Worm (Caenorhabditis elegans) whole organism, L4 larva: ENCODE measurements around the gene F36H5.18.
A peak's percentile ranks its signal among the peaks of the same experiment; 100 is the strongest.
"Not testable (repeated sequence)": the region's sequence is repeated elsewhere in the genome, so short reads cannot be mapped to it uniquely, and the experiment has no call there.

Source experiments
- D1046.2 ChIP-seq: fragments of 200-800 bp; sonication (Bioruptor generic); IDR thresholded peaks from 2 replicates; pipeline ENCODE4 v1.3.6; 2022; ENCODE audit warnings: missing genetic modification characterization, missing compliant biosample characterization
- F26F4.8 ChIP-seq: fragments of 200-800 bp; sonication (Bioruptor generic); conservative IDR thresholded peaks from 2 replicates; pipeline ENCODE4 v1.3.6; 2022; ENCODE audit warnings: missing genetic modification characterization, missing compliant biosample characterization
- T26A8.4 ChIP-seq: fragments of 200-800 bp; sonication (Bioruptor generic); IDR thresholded peaks from 2 replicates; pipeline ENCODE4 v1.3.6; 2022; ENCODE audit warnings: missing genetic modification characterization, missing compliant biosample characterization
- Y48G9A.11 ChIP-seq: fragments of 200-800 bp; sonication (Bioruptor generic); IDR thresholded peaks from 2 replicates; pipeline ENCODE4 v1.3.6; 2022; ENCODE audit warnings: missing genetic modification reagents, missing genetic modification characterization, missing compliant biosample characterization
- Y5F2A.4 ChIP-seq: fragments of 200-800 bp; sonication (Bioruptor generic); optimal IDR thresholded peaks from 2 replicates; lab custom pipeline; 2018; ENCODE audit warnings: mild to moderate bottlenecking, missing genetic modification characterization, missing compliant biosample characterization
- Y75B8A.6 ChIP-seq: fragments of 200-800 bp; sonication (Bioruptor generic); IDR thresholded peaks from 2 replicates; pipeline ENCODE4 v1.3.6; 2022; ENCODE audit warnings: missing genetic modification reagents, missing genetic modification characterization, missing compliant biosample characterization
- aha-1 ChIP-seq: fragments of 150-350 bp; peaks from one replicate; lab custom pipeline; 2014; ENCODE audit warnings: missing biosample characterization, missing genetic modification characterization
- aly-2 ChIP-seq: sonication (generic microtip); optimal IDR thresholded peaks from 2 replicates; lab custom pipeline; 2018; ENCODE audit warnings: missing biosample characterization, missing genetic modification characterization
- ama-1 ChIP-seq: fragments of 150-350 bp; optimal IDR thresholded peaks from 2 replicates; lab custom pipeline; 2014; ENCODE audit warnings: inconsistent platforms, mixed read lengths
- arid-1 ChIP-seq: fragments of 200-800 bp; sonication (Bioruptor generic); conservative IDR thresholded peaks from 2 replicates; pipeline ENCODE4 v1.3.6; 2022; ENCODE audit warnings: missing genetic modification reagents, missing genetic modification characterization, missing compliant biosample characterization
- daf-16 ChIP-seq, 3 experiments: sonication (generic microtip); optimal IDR thresholded peaks; 2 replicates each; lab custom pipeline; 2016 to 2017; ENCODE audit warnings: missing genetic modification characterization in 3 of 3, missing genetic modification reagents in 3 of 3, mild to moderate bottlenecking in 2 of 3, missing compliant biosample characterization in 2 of 3, missing biosample characterization in 1 of 3, moderate library complexity in 1 of 3
- daf-19 ChIP-seq: fragments of 200-800 bp; sonication (Bioruptor generic); conservative IDR thresholded peaks from 2 replicates; pipeline ENCODE4 v1.3.6; 2022; ENCODE audit warnings: missing genetic modification characterization, missing compliant biosample characterization
- dmd-6 ChIP-seq: fragments of 200-800 bp; sonication (Bioruptor generic); IDR thresholded peaks from 2 replicates; pipeline ENCODE4 v1.3.6; 2022; ENCODE audit warnings: missing genetic modification reagents, missing genetic modification characterization, missing compliant biosample characterization
- egl-43 ChIP-seq: fragments of 200-800 bp; sonication (Bioruptor generic); IDR thresholded peaks from 2 replicates; pipeline ENCODE4 v1.3.6; 2022; ENCODE audit warnings: missing genetic modification reagents, missing genetic modification characterization, missing compliant biosample characterization
- fkh-10 ChIP-seq: fragments of 150-350 bp; optimal IDR thresholded peaks from 2 replicates; lab custom pipeline; 2014; ENCODE audit warnings: missing biosample characterization, missing genetic modification reagents, missing genetic modification characterization
- fos-1 ChIP-seq: fragments of 150-350 bp; optimal IDR thresholded peaks from 2 replicates; lab custom pipeline; 2014; ENCODE audit warnings: missing biosample characterization, missing genetic modification characterization
- hlh-11 ChIP-seq: fragments of 200-800 bp; sonication (Bioruptor generic); optimal IDR thresholded peaks from 2 replicates; lab custom pipeline; 2018; ENCODE audit warnings: mild to moderate bottlenecking, missing genetic modification characterization, missing compliant biosample characterization
- lin-1 ChIP-seq: fragments of 200-800 bp; sonication (Bioruptor generic); IDR thresholded peaks from 2 replicates; pipeline ENCODE4 v1.3.6; 2022; ENCODE audit warnings: missing genetic modification reagents, missing genetic modification characterization, missing compliant biosample characterization
- lin-13 ChIP-seq: fragments of 150-350 bp; optimal IDR thresholded peaks from 2 replicates; lab custom pipeline; 2014; ENCODE audit warnings: missing biosample characterization, missing genetic modification reagents, missing genetic modification characterization
- lir-3 ChIP-seq: sonication (generic microtip); optimal IDR thresholded peaks from 2 replicates; lab custom pipeline; 2016; ENCODE audit warnings: mild to moderate bottlenecking, missing genetic modification characterization, missing compliant biosample characterization
- mdl-1 ChIP-seq, 2 experiments: fragments of 150-350 bp in 1 of 2; sonication (generic microtip) in 1 of 2; optimal IDR thresholded peaks; 2 replicates each; lab custom pipeline; 2014 to 2017; ENCODE audit warnings: missing biosample characterization in 2 of 2, missing genetic modification characterization in 2 of 2
- mes-2 ChIP-seq: sonication (generic microtip); optimal IDR thresholded peaks from 2 replicates; lab custom pipeline; 2016; ENCODE audit warnings: missing genotype, mild to moderate bottlenecking, missing genetic modification characterization, missing compliant biosample characterization; ENCODE audit not compliant: poor library complexity, severe bottlenecking
- nhr-28 ChIP-seq: fragments of 150-350 bp; optimal IDR thresholded peaks from 2 replicates; lab custom pipeline; 2014; ENCODE audit warnings: missing biosample characterization, missing genetic modification characterization
- nhr-41 ChIP-seq: fragments of 200-800 bp; sonication (Bioruptor generic); IDR thresholded peaks from 2 replicates; pipeline ENCODE4 v1.3.6; 2022; ENCODE audit warnings: missing genetic modification reagents, missing genetic modification characterization, missing compliant biosample characterization
- nhr-48 ChIP-seq: sonication (generic microtip); optimal IDR thresholded peaks from 2 replicates; lab custom pipeline; 2016; ENCODE audit warnings: mild to moderate bottlenecking, missing genetic modification characterization, missing compliant biosample characterization
- nhr-6 ChIP-seq: fragments of 150-350 bp; optimal IDR thresholded peaks from 2 replicates; lab custom pipeline; 2014; ENCODE audit warnings: missing biosample characterization, missing genetic modification characterization
- nhr-76 ChIP-seq: fragments of 150-350 bp; optimal IDR thresholded peaks from 2 replicates; lab custom pipeline; 2014; ENCODE audit warnings: missing biosample characterization, missing genetic modification characterization
- nhr-77 ChIP-seq: fragments of 150-350 bp; optimal IDR thresholded peaks from 2 replicates; lab custom pipeline; 2014; ENCODE audit warnings: missing biosample characterization, missing genetic modification characterization
- php-3 ChIP-seq: fragments of 200-800 bp; sonication (Bioruptor generic); IDR thresholded peaks from 2 replicates; pipeline ENCODE4 v1.3.6; 2022; ENCODE audit warnings: missing genetic modification reagents, missing genetic modification characterization, missing compliant biosample characterization
- pqm-1 ChIP-seq: sonication (generic microtip); optimal IDR thresholded peaks from 2 replicates; lab custom pipeline; 2017; ENCODE audit warnings: missing biosample characterization, missing genetic modification characterization
- sdz-12 ChIP-seq: fragments of 200-800 bp; sonication (Bioruptor generic); optimal IDR thresholded peaks from 2 replicates; lab custom pipeline; 2018; ENCODE audit warnings: mild to moderate bottlenecking, missing genetic modification characterization, missing compliant biosample characterization
- skn-1 ChIP-seq: fragments of 150-350 bp; optimal IDR thresholded peaks from 2 replicates; lab custom pipeline; 2014; ENCODE audit warnings: missing biosample characterization, missing genetic modification characterization
- snpc-4 ChIP-seq: fragments of 150-350 bp; optimal IDR thresholded peaks from 2 replicates; lab custom pipeline; 2014; ENCODE audit warnings: missing biosample characterization, missing genetic modification characterization
- spr-1 ChIP-seq: sonication (generic microtip); optimal IDR thresholded peaks from 2 replicates; lab custom pipeline; 2016; ENCODE audit warnings: mild to moderate bottlenecking, missing genetic modification characterization, missing compliant biosample characterization
- tag-97 ChIP-seq: fragments of 200-800 bp; sonication (Bioruptor generic); IDR thresholded peaks from 2 replicates; pipeline ENCODE4 v1.3.6; 2022; ENCODE audit warnings: missing genetic modification characterization, missing compliant biosample characterization
- unc-62 ChIP-seq, 3 experiments: fragments of 150-350 bp in 1 of 3; sonication (generic microtip); optimal IDR thresholded peaks in 2 of 3; peaks in 1 of 3; 1 replicate in 1 of 3; 2 replicates in 2 of 3; lab custom pipeline; 2014 to 2017; ENCODE audit warnings: missing biosample characterization in 3 of 3, missing genetic modification characterization in 3 of 3, missing genetic modification reagents in 3 of 3, missing genotype in 1 of 3
- zfp-2 ChIP-seq: sonication (generic microtip); optimal IDR thresholded peaks from 2 replicates; lab custom pipeline; 2016; ENCODE audit warnings: mild to moderate bottlenecking, missing genetic modification characterization, missing compliant biosample characterization
- zip-11 ChIP-seq: fragments of 200-800 bp; sonication (Bioruptor generic); IDR thresholded peaks from 2 replicates; pipeline ENCODE4 v1.3.6; 2022; ENCODE audit warnings: missing genetic modification characterization, missing compliant biosample characterization
- ztf-7 ChIP-seq: fragments of 150-350 bp; optimal IDR thresholded peaks from 2 replicates; lab custom pipeline; 2014; ENCODE audit warnings: missing biosample characterization, missing genetic modification characterization

F36H5.18 gene

DNA sequence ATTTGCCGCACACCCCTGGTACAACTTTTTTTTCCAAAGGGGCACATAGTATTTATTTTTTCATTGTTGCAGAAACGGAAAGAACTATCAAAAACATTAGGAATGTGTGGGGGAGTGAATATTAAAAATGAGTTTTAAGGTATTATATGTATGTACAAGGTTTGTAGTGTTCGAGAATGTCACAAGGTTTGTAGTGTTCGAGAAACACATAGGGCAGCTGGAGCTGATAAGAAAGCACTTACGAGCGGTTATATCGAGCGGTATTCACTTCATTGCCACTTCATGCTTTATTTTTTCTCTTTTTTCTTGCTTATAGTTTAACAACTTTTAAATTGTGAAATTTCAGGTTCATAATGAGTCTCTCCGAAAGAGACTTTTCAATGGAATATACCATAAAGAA lies 7.8 kb downstream of the F36H5.18 start:
- TF ChIP-seq pqm-1 (tag; lab: Kevin White, UChicago) (peak; percentile 66), aha-1 (peak; percentile 15), daf-16 (tag; optimal IDR thresholded peaks at IDR 0.05; lab: Kevin White, UChicago) (peak; percentile 57), nhr-28 (tag; lab: Kevin White, UChicago) (peak; percentile 95), hlh-11 (tag; lab: Kevin White, UChicago) (peak; percentile 58), dmd-6 (GFP tag; lab: Robert Waterston, UW) (0 out of 2 replicates have a peak, but pooled peaks have one; percentile 19), php-3 (peak; percentile 37; the same call in 1 of the 2 replicates)
- TF ChIP-seq daf-16 (GFP tag; optimal IDR thresholded peaks at IDR 0.05; lab: Kevin White, UChicago), result not testable (repeated sequence)
- TF ChIP-seq, all 104 proteins: peak for 7; not testable (repeated sequence) for 97

DNA sequence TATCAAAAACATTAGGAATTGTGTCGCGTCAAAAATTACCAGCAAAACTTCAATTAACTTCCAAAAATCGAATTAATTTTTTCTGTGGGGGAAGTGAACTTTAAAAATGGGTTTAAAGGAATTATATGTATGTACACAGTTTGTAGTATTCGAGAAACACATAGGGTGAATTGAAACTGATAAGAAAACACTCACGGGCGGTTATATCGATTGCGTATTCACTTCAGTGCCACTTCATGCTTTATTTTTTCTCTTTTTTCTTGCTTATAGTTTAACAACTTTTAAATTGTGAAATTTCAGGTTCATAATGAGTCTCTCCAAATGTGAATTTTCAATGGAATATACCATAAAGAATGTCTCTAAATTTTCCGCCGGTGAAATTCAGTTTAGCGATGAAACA lies 11.6 kb downstream of the F36H5.18 start, which contains the start of gene math-26:
TSS of gene math-26 (plus strand) at position 301 of the 400 bp plus-strand sequence.
- TF ChIP-seq sdz-12 (GFP tag; lab: Kevin White, UChicago); skn-1; ama-1 (lab: Kevin White, UChicago): not testable (repeated sequence)

DNA sequence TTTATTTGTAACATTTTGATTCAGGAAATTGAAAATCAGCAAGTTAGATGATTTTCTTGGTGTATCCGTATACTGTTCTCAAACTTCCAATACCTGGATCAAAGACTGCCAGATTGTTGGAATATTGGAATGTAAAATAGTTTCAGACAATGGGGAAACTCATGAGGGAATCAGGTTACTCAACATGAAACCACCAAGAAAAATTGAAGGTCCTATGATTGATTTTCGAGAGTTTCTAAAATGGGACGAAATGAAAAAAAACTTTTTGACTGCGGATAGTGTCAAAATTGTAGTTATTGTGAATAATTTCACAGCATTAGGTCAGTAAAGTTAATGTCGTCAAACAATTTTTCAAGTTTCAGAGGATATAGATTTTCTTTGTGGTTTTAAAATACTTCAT lies 12.1 kb downstream of the F36H5.18 start, which contains the start of gene math-3:
TSS of gene math-3 (plus strand) at position 301 of the 400 bp plus-strand sequence.
- no peak for TF ChIP-seq spr-1 (tag; lab: Kevin White, UChicago)
- no peak for TF ChIP-seq aly-2 (tag; lab: Kevin White, UChicago)
- no peak for TF ChIP-seq tag-97
- TF ChIP-seq nhr-48 (tag; lab: Kevin White, UChicago), result no peak
- peak in 1 of 2 experiments; percentile 46 for TF ChIP-seq unc-62 (GFP tag; optimal IDR thresholded peaks at IDR 0.05 in 1 of 2; lab: Kevin White, UChicago)
- TF ChIP-seq unc-62 (tag; optimal IDR thresholded peaks at IDR 0.05; lab: Kevin White, UChicago), result no peak
- TF ChIP-seq zfp-2 (tag; lab: Kevin White, UChicago), result no peak
- no peak for TF ChIP-seq egl-43 (GFP tag; lab: Robert Waterston, UW)
- TF ChIP-seq mdl-1 (tag; optimal IDR thresholded peaks at IDR 0.05; lab: Kevin White, UChicago), result no peak

DNA sequence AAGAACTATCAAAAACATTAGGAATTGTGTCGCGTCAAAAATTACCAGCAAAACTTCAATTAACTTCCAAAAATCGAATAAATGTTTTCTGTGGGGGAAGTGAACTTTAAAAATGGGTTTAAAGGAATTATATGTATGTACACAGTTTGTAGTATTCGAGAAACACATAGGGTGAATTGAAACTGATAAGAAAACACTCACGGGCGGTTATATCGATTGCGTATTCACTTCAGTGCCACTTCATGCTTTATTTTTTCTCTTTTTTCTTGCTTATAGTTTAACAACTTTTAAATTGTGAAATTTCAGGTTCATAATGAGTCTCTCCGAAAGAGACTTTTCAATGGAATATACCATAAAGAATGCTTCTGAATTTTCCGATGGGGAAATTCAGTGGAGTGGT lies 15.5 kb downstream of the F36H5.18 start, which contains the start of gene F36H5.14:
TSS of gene F36H5.14 (plus strand) at position 301 of the 400 bp plus-strand sequence.
- not testable (repeated sequence) for TF ChIP-seq lin-13 (GFP tag; lab: Kevin White, UChicago); ztf-7 (tag; lab: Kevin White, UChicago); Y5F2A.4

DNA sequence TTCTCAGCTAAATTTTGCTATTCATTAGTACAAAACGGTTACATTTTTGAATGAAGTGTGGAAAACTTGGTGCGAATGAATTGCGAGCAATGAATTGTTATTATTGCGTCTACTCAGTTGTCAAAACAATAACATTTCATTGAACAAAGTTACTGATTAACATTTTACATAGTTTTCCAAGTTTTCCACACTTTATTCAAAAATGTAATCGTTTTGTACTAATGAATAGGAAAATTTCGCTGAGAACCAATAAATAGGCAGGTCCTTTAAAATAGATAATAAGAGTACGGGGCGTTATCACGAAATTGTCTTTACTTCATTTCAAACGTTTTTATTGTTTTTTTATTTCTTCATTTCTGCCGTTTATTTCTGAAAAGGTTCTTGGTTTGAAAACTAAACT lies 22.8 kb downstream of the F36H5.18 start, which contains the start of gene math-4:
TSS of gene math-4 (minus strand) at position 101 of the 400 bp plus-strand sequence.
- TF ChIP-seq fos-1 (tag; lab: Kevin White, UChicago), result no peak
- TF ChIP-seq nhr-41 (GFP tag; lab: Robert Waterston, UW), result no peak
- TF ChIP-seq T26A8.4 (GFP tag; lab: Robert Waterston, UW), result no peak
- no peak for TF ChIP-seq lir-3 (tag; lab: Kevin White, UChicago)
- TF ChIP-seq aly-2 (tag; lab: Kevin White, UChicago), result no peak
- no peak for TF ChIP-seq Y48G9A.11 (GFP tag; lab: Robert Waterston, UW)
- TF ChIP-seq nhr-6 (tag; lab: Kevin White, UChicago), result no peak
- TF ChIP-seq ztf-7 (tag; lab: Kevin White, UChicago), result no peak
- TF ChIP-seq arid-1, result no peak
- TF ChIP-seq nhr-77 (tag; lab: Kevin White, UChicago), result no peak

DNA sequence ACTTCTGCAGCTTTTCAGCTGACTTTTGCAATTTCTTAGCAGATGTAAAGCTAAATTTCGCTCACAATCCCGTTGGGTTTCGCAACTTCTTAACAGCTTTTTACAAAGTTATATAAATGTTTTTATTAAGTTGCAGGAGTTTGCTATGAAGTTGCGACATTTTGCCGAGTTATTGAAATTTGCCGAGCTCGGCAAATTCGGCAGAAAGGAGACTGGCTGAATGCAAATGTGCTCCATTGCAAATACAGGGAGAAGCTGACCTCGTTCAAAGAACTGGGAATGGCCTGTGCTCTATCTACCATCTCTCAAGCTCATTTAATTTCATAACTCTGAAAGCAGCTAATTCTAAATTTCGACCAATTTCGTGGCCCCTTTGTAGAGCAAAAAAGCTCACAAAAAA lies 25.1 kb downstream of the F36H5.18 start, which contains the start of gene C08F1.11:
TSS of gene C08F1.11 (minus strand) at position 101 of the 400 bp plus-strand sequence.
- TF ChIP-seq fkh-10 (GFP tag; lab: Kevin White, UChicago) (no peak), Y48G9A.11 (GFP tag; lab: Robert Waterston, UW) (no peak), Y75B8A.6 (GFP tag; lab: Robert Waterston, UW) (no peak), Y5F2A.4 (no peak), F26F4.8 (GFP tag; lab: Robert Waterston, UW) (no peak), snpc-4 (tag; lab: Kevin White, UChicago) (no peak), nhr-76 (tag; lab: Kevin White, UChicago) (no peak), D1046.2 (no peak), zip-11 (GFP tag; lab: Robert Waterston, UW) (no peak), hlh-11 (tag; lab: Kevin White, UChicago) (no peak), daf-19 (GFP tag; lab: Robert Waterston, UW) (no peak), ama-1 (lab: Kevin White, UChicago) (no peak), lin-1 (no peak), mes-2 (tag; lab: Kevin White, UChicago) (no peak)
